Worm (Caenorhabditis elegans) whole organism, L4 larva: ENCODE data around the gene ZK673.5.

Experiments
- D1046.2 ChIP-seq: fragments of 200-800 bp; sonication (Bioruptor generic); IDR thresholded peaks from 2 replicates; pipeline ENCODE4 v1.3.6; 2022; ENCODE audit warnings: missing genetic modification characterization, missing compliant biosample characterization
- F26F4.8 ChIP-seq: fragments of 200-800 bp; sonication (Bioruptor generic); conservative IDR thresholded peaks from 2 replicates; pipeline ENCODE4 v1.3.6; 2022; ENCODE audit warnings: missing genetic modification characterization, missing compliant biosample characterization
- F49E8.2 ChIP-seq: sonication (generic microtip); optimal IDR thresholded peaks from 2 replicates; lab custom pipeline; 2016; ENCODE audit warnings: missing compliant biosample characterization, mild to moderate bottlenecking, missing genetic modification characterization, borderline replicate concordance
- T20F7.1 ChIP-seq: fragments of 200-800 bp; sonication (Bioruptor generic); optimal IDR thresholded peaks from 2 replicates; lab custom pipeline; 2018; ENCODE audit warnings: mild to moderate bottlenecking, missing genetic modification characterization, missing compliant biosample characterization
- T26A8.4 ChIP-seq: fragments of 200-800 bp; sonication (Bioruptor generic); IDR thresholded peaks from 2 replicates; pipeline ENCODE4 v1.3.6; 2022; ENCODE audit warnings: missing genetic modification characterization, missing compliant biosample characterization
- Y105C5A.15 ChIP-seq: fragments of 200-800 bp; sonication (Bioruptor generic); IDR thresholded peaks from 2 replicates; pipeline ENCODE4 v1.3.6; 2022; ENCODE audit warnings: missing genetic modification characterization, missing compliant biosample characterization
- Y5F2A.4 ChIP-seq: fragments of 200-800 bp; sonication (Bioruptor generic); optimal IDR thresholded peaks from 2 replicates; lab custom pipeline; 2018; ENCODE audit warnings: mild to moderate bottlenecking, missing genetic modification characterization, missing compliant biosample characterization
- Y75B8A.6 ChIP-seq: fragments of 200-800 bp; sonication (Bioruptor generic); IDR thresholded peaks from 2 replicates; pipeline ENCODE4 v1.3.6; 2022; ENCODE audit warnings: missing genetic modification reagents, missing genetic modification characterization, missing compliant biosample characterization
- aha-1 ChIP-seq: fragments of 150-350 bp; peaks from one replicate; lab custom pipeline; 2014; ENCODE audit warnings: missing biosample characterization, missing genetic modification characterization
- ama-1 ChIP-seq: fragments of 150-350 bp; optimal IDR thresholded peaks from 2 replicates; lab custom pipeline; 2014; ENCODE audit warnings: inconsistent platforms, mixed read lengths
- arid-1 ChIP-seq: fragments of 200-800 bp; sonication (Bioruptor generic); conservative IDR thresholded peaks from 2 replicates; pipeline ENCODE4 v1.3.6; 2022; ENCODE audit warnings: missing genetic modification reagents, missing genetic modification characterization, missing compliant biosample characterization
- ceh-20 ChIP-seq: fragments of 200-800 bp; sonication (Bioruptor generic); IDR thresholded peaks from 2 replicates; pipeline ENCODE4 v1.3.6; 2022; ENCODE audit warnings: missing genetic modification reagents, missing genetic modification characterization, missing compliant biosample characterization
- ces-1 ChIP-seq: fragments of 150-350 bp; sonication (generic microtip); optimal IDR thresholded peaks from 4 replicates; lab custom pipeline; 2014; ENCODE audit warnings: missing biosample characterization, missing genetic modification reagents, missing genetic modification characterization
- daf-8 ChIP-seq: fragments of 200-800 bp; sonication (Bioruptor generic); IDR thresholded peaks from 2 replicates; pipeline ENCODE4 v1.3.6; 2022; ENCODE audit warnings: missing genetic modification characterization, missing compliant biosample characterization
- dmd-6 ChIP-seq: fragments of 200-800 bp; sonication (Bioruptor generic); IDR thresholded peaks from 2 replicates; pipeline ENCODE4 v1.3.6; 2022; ENCODE audit warnings: missing genetic modification reagents, missing genetic modification characterization, missing compliant biosample characterization
- dve-1 ChIP-seq: sonication (generic microtip); optimal IDR thresholded peaks from 2 replicates; lab custom pipeline; 2017; ENCODE audit warnings: antibody characterized with exemption, mild to moderate bottlenecking, missing genetic modification characterization, missing compliant biosample characterization; ENCODE audit not compliant: insufficient read depth
- egl-43 ChIP-seq: fragments of 200-800 bp; sonication (Bioruptor generic); IDR thresholded peaks from 2 replicates; pipeline ENCODE4 v1.3.6; 2022; ENCODE audit warnings: missing genetic modification reagents, missing genetic modification characterization, missing compliant biosample characterization
- fkh-10 ChIP-seq: fragments of 150-350 bp; optimal IDR thresholded peaks from 2 replicates; lab custom pipeline; 2014; ENCODE audit warnings: missing biosample characterization, missing genetic modification reagents, missing genetic modification characterization
- fos-1 ChIP-seq: fragments of 150-350 bp; optimal IDR thresholded peaks from 2 replicates; lab custom pipeline; 2014; ENCODE audit warnings: missing biosample characterization, missing genetic modification characterization
- gei-8 ChIP-seq: fragments of 200-800 bp; sonication (Bioruptor generic); optimal IDR thresholded peaks from 2 replicates; lab custom pipeline; 2018; ENCODE audit warnings: mild to moderate bottlenecking, missing genetic modification characterization, missing compliant biosample characterization
- lin-1 ChIP-seq: fragments of 200-800 bp; sonication (Bioruptor generic); IDR thresholded peaks from 2 replicates; pipeline ENCODE4 v1.3.6; 2022; ENCODE audit warnings: missing genetic modification reagents, missing genetic modification characterization, missing compliant biosample characterization
- lin-38 ChIP-seq: fragments of 200-800 bp; sonication (Bioruptor generic); IDR thresholded peaks from 2 replicates; pipeline ENCODE4 v1.3.6; 2022; ENCODE audit warnings: missing genetic modification reagents, missing genetic modification characterization, missing compliant biosample characterization
- madf-5 ChIP-seq, 2 experiments: fragments of 200-800 bp; sonication (Bioruptor generic); IDR thresholded peaks; 2 replicates each; pipeline ENCODE4 v1.3.6; 2022; ENCODE audit warnings: missing compliant biosample characterization in 2 of 2, missing genetic modification characterization in 2 of 2
- madf-9 ChIP-seq: fragments of 200-800 bp; sonication (Bioruptor generic); conservative IDR thresholded peaks from 2 replicates; pipeline ENCODE4 v1.3.6; 2022; ENCODE audit warnings: missing genetic modification reagents, missing genetic modification characterization, missing compliant biosample characterization
- mdl-1 ChIP-seq, 2 experiments: fragments of 150-350 bp in 1 of 2; sonication (generic microtip) in 1 of 2; optimal IDR thresholded peaks; 2 replicates each; lab custom pipeline; 2014 to 2017; ENCODE audit warnings: missing biosample characterization in 2 of 2, missing genetic modification characterization in 2 of 2
- mep-1 ChIP-seq: fragments of 150-350 bp; sonication (generic microtip); optimal IDR thresholded peaks from 3 replicates; lab custom pipeline; 2014; ENCODE audit warnings: missing biosample characterization, missing genetic modification characterization
- mxl-3 ChIP-seq: fragments of 200-800 bp; sonication (Bioruptor generic); optimal IDR thresholded peaks from 2 replicates; lab custom pipeline; 2018; ENCODE audit warnings: mild to moderate bottlenecking, missing genetic modification characterization, missing compliant biosample characterization
- nhr-10 ChIP-seq: fragments of 150-350 bp; optimal IDR thresholded peaks from 2 replicates; lab custom pipeline; 2014; ENCODE audit warnings: missing biosample characterization, missing genetic modification characterization
- nhr-11 ChIP-seq: fragments of 150-350 bp; optimal IDR thresholded peaks from 2 replicates; lab custom pipeline; 2014; ENCODE audit warnings: missing biosample characterization, missing genetic modification characterization
- nhr-111 ChIP-seq: fragments of 200-800 bp; sonication (Bioruptor generic); optimal IDR thresholded peaks from 2 replicates; lab custom pipeline; 2018; ENCODE audit warnings: mild to moderate bottlenecking, missing genetic modification characterization, missing compliant biosample characterization
- nhr-237 ChIP-seq: sonication (generic microtip); optimal IDR thresholded peaks from 2 replicates; lab custom pipeline; 2017; ENCODE audit warnings: missing biosample characterization, missing genetic modification characterization
- nhr-25 ChIP-seq: sonication (generic microtip); optimal IDR thresholded peaks from 2 replicates; lab custom pipeline; 2017; ENCODE audit warnings: missing genetic modification characterization, mild to moderate bottlenecking, missing compliant biosample characterization, antibody characterized with exemption, moderate library complexity, borderline replicate concordance; ENCODE audit not compliant: insufficient read depth
- nhr-28 ChIP-seq: fragments of 150-350 bp; optimal IDR thresholded peaks from 2 replicates; lab custom pipeline; 2014; ENCODE audit warnings: missing biosample characterization, missing genetic modification characterization
- nhr-42 ChIP-seq: fragments of 200-800 bp; sonication (Bioruptor generic); IDR thresholded peaks from 2 replicates; pipeline ENCODE4 v1.3.6; 2022; ENCODE audit warnings: missing genetic modification characterization, missing compliant biosample characterization
- nhr-48 ChIP-seq: sonication (generic microtip); optimal IDR thresholded peaks from 2 replicates; lab custom pipeline; 2016; ENCODE audit warnings: mild to moderate bottlenecking, missing genetic modification characterization, missing compliant biosample characterization
- pha-4 ChIP-seq, 2 experiments: fragments of 150-350 bp in 1 of 2; fragments of 200-800 bp in 1 of 2; sonication (Bioruptor generic) in 1 of 2; IDR thresholded peaks in 1 of 2; optimal IDR thresholded peaks in 1 of 2; 2 replicates each; pipeline versions ENCODE4 v1.3.6 to Lab custom; 2014 to 2022; ENCODE audit warnings: missing genetic modification characterization in 2 of 2, missing genetic modification reagents in 2 of 2, missing biosample characterization in 1 of 2, missing compliant biosample characterization in 1 of 2
- pqm-1 ChIP-seq: sonication (generic microtip); optimal IDR thresholded peaks from 2 replicates; lab custom pipeline; 2017; ENCODE audit warnings: missing biosample characterization, missing genetic modification characterization
- saeg-2 ChIP-seq: fragments of 200-800 bp; sonication (Bioruptor generic); IDR thresholded peaks from 2 replicates; pipeline ENCODE4 v1.3.6; 2022; ENCODE audit warnings: missing genetic modification reagents, missing genetic modification characterization, missing compliant biosample characterization
- sdz-12 ChIP-seq: fragments of 200-800 bp; sonication (Bioruptor generic); optimal IDR thresholded peaks from 2 replicates; lab custom pipeline; 2018; ENCODE audit warnings: mild to moderate bottlenecking, missing genetic modification characterization, missing compliant biosample characterization
- set-16 ChIP-seq: fragments of 200-800 bp; sonication (Bioruptor generic); IDR thresholded peaks from 2 replicates; pipeline ENCODE4 v1.3.6; 2022; ENCODE audit warnings: missing genetic modification reagents, missing genetic modification characterization, missing compliant biosample characterization
- tag-97 ChIP-seq: fragments of 200-800 bp; sonication (Bioruptor generic); IDR thresholded peaks from 2 replicates; pipeline ENCODE4 v1.3.6; 2022; ENCODE audit warnings: missing genetic modification characterization, missing compliant biosample characterization
- tra-1 ChIP-seq: fragments of 200-800 bp; sonication (Bioruptor generic); IDR thresholded peaks from 2 replicates; pipeline ENCODE4 v1.3.6; 2022; ENCODE audit warnings: missing genetic modification reagents, missing genetic modification characterization, missing compliant biosample characterization
- unc-62 ChIP-seq, 3 experiments: fragments of 150-350 bp in 1 of 3; sonication (generic microtip); optimal IDR thresholded peaks in 2 of 3; peaks in 1 of 3; 1 replicate in 1 of 3; 2 replicates in 2 of 3; lab custom pipeline; 2014 to 2017; ENCODE audit warnings: missing biosample characterization in 3 of 3, missing genetic modification characterization in 3 of 3, missing genetic modification reagents in 3 of 3, missing genotype in 1 of 3
- zip-11 ChIP-seq: fragments of 200-800 bp; sonication (Bioruptor generic); IDR thresholded peaks from 2 replicates; pipeline ENCODE4 v1.3.6; 2022; ENCODE audit warnings: missing genetic modification characterization, missing compliant biosample characterization

ZK673.5 gene

DNA sequence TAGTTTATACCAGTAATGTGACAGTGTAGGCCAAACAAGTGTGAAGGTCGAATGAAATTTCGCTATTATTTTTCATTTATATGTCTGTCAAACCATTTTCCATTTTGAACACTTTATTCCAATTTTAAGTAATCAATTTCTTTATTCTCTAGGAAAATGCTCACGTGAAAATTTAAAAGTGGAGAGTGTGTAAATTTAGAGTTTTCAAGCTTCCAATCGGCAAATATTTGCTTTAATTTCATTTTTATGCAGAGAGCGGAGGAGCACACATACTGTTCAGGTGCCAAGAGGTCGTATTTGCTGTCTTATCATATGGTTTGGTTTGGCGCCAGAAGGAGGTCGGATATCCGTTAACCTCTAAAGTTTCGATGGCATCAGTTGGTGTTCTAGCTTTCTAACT, 14.5 kb upstream of the ZK673.5 start (continued):
- no peak for TF ChIP-seq tag-97 (GFP tag; lab: Robert Waterston, UW)
- TF ChIP-seq nhr-237 (tag; lab: Kevin White, UChicago) = no peak
- TF ChIP-seq D1046.2 (GFP tag; lab: Robert Waterston, UW) = no peak
- TF ChIP-seq arid-1 (GFP tag; lab: Robert Waterston, UW) = no peak
- peak; percentile 44 for TF ChIP-seq sdz-12 (GFP tag; lab: Kevin White, UChicago)
- TF ChIP-seq Y5F2A.4 (GFP tag; lab: Kevin White, UChicago) = no peak
- no peak for TF ChIP-seq fos-1 (tag; lab: Kevin White, UChicago)
- peak; percentile 74 for TF ChIP-seq aha-1
- TF ChIP-seq nhr-48 (tag; lab: Kevin White, UChicago) = no peak
- TF ChIP-seq ama-1 (lab: Kevin White, UChicago) = no peak
- TF ChIP-seq nhr-11 = peak; percentile 33
- no peak for TF ChIP-seq lin-1 (GFP tag; lab: Robert Waterston, UW)
- no peak for TF ChIP-seq daf-8
- no peak for TF ChIP-seq fkh-10 (GFP tag; lab: Kevin White, UChicago)
- 0 out of 4 replicates have a peak, but pooled peaks of 1 of the 2 experiments have one; percentile 11 for TF ChIP-seq madf-5 (GFP tag; IDR thresholded peaks at IDR 0.05; lab: Robert Waterston, UW)
- no peak for TF ChIP-seq gei-8 (GFP tag; lab: Kevin White, UChicago)
- no peak for TF ChIP-seq mdl-1 (tag; optimal IDR thresholded peaks at IDR 0.05; lab: Kevin White, UChicago)
- no peak for TF ChIP-seq nhr-42
- no peak for TF ChIP-seq nhr-28 (tag; lab: Kevin White, UChicago)

DNA sequence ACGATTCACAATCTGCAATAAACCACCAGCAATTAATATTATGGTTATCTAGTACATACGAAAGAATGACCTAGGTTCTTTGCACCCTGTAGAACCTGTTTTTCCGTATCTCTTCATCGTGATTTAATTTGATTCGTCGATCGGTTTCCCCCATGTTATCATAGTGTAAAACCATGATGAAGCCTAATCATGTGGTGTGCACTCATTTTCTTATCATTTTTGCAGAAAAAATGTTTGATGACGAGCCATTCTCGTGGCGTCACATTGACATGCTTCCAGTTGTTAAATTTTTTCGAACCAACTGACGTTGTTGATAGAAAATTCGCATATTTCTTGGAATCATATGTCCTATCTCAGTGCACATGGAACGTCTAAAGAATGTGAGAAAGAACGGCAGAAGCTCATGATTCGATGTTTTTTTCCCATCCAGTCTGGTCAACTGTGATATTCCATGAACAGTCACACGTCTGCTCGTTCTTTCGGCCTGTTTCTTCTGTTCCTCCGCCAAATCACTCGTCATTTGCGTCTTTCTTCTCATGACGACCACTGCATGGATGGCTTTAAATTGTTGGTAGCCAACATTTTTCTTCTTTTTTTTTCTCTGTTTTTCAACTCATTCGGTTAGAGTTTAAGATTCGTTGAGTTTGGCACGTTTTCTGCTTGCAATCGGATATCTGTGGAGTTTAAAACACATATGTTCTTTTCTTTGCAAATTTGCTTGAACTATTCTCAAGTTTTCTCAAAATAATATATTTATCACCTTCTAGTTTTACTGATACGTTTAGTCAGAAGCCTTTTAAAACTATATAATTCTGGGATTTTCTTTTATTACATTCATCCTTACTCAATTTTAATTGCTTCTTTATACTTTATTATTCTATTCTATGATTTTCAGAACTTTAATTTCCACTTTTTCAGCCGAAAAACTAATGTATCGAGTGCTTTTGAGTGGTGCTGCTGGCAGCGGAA, 13.7 kb upstream of the ZK673.5 start, which contains the start of gene ZK673.2:
Gene ZK673.2 (plus strand): TSS at position 919 of the 969 bp plus-strand sequence.
- TF ChIP-seq nhr-11 = peak; percentile 77
- peak; percentile 46 for TF ChIP-seq pqm-1 (tag; lab: Kevin White, UChicago)
- no peak for TF ChIP-seq lin-38 (GFP tag; lab: Robert Waterston, UW)
- peak; percentile 27; the same call in 1 of the 2 replicates for TF ChIP-seq ceh-20
- TF ChIP-seq dmd-6 (GFP tag; lab: Robert Waterston, UW) = peak; percentile 94
- TF ChIP-seq egl-43 (GFP tag; lab: Robert Waterston, UW) = peak; percentile 32; the same call in 1 of the 2 replicates
- TF ChIP-seq aha-1 = peak; percentile 29
- TF ChIP-seq zip-11 = no peak
- no peak for TF ChIP-seq F49E8.2 (tag; lab: Kevin White, UChicago)
- TF ChIP-seq dve-1 (tag; lab: Kevin White, UChicago) = peak; percentile 42
- TF ChIP-seq ces-1 (GFP tag; lab: Kevin White, UChicago) = no peak
- TF ChIP-seq nhr-28 (tag; lab: Kevin White, UChicago) = peak; percentile 70
- TF ChIP-seq fos-1 (tag; lab: Kevin White, UChicago) = no peak
- TF ChIP-seq gei-8 (GFP tag; lab: Kevin White, UChicago) = peak; percentile 57
- TF ChIP-seq saeg-2 (GFP tag; lab: Robert Waterston, UW) = no peak
- TF ChIP-seq madf-9 (GFP tag; lab: Robert Waterston, UW) = no peak
- TF ChIP-seq Y75B8A.6 (GFP tag; lab: Robert Waterston, UW) = no peak
- TF ChIP-seq pha-4 (GFP tag; IDR thresholded peaks at IDR 0.05; lab: Robert Waterston, UW) = peak; percentile 6; the same call in 1 of the 2 replicates
- TF ChIP-seq pha-4 (tag; optimal IDR thresholded peaks at IDR 0.05; lab: Kevin White, UChicago) = no peak
- no peak for TF ChIP-seq set-16
- TF ChIP-seq unc-62 (GFP tag; optimal IDR thresholded peaks at IDR 0.05 in 1 of 2; lab: Kevin White, UChicago) = peak in 1 of 2 experiments; percentile 99
- TF ChIP-seq unc-62 (tag; optimal IDR thresholded peaks at IDR 0.05; lab: Kevin White, UChicago) = no peak
- TF ChIP-seq T20F7.1 (GFP tag; lab: Kevin White, UChicago) = peak; percentile 58
- TF ChIP-seq nhr-25 (tag; lab: Kevin White, UChicago) = no peak
- TF ChIP-seq T26A8.4 (GFP tag; lab: Robert Waterston, UW) = peak; percentile 10; the same call in 1 of the 2 replicates
- TF ChIP-seq mep-1 = peak; percentile 11
- peak; percentile 31 for TF ChIP-seq ama-1 (lab: Kevin White, UChicago)
- TF ChIP-seq mxl-3 (GFP tag; lab: Kevin White, UChicago) = peak; percentile 85
- TF ChIP-seq F26F4.8 (GFP tag; lab: Robert Waterston, UW) = no peak
- peak; percentile 48 to 92 for TF ChIP-seq mdl-1 (tag; optimal IDR thresholded peaks at IDR 0.05; lab: Kevin White, UChicago)
- TF ChIP-seq nhr-111 (GFP tag; lab: Kevin White, UChicago) = no peak
- peak; percentile 61 for TF ChIP-seq nhr-10 (tag; lab: Kevin White, UChicago)
- TF ChIP-seq nhr-48 (tag; lab: Kevin White, UChicago) = peak; percentile 86
- peak; percentile 43; the same call in 1 of the 2 replicates for TF ChIP-seq lin-1 (GFP tag; lab: Robert Waterston, UW)
- TF ChIP-seq Y105C5A.15 (GFP tag; lab: Robert Waterston, UW) = no peak
- peak; percentile 67 for TF ChIP-seq tra-1
